Worm (Caenorhabditis elegans): Measurements from ENCODE around the gene F14H12.7.

F14H12.7 gene

ce11 chrX:4362522-4362921 lies at the start of gene F14H12.7:
Gene F14H12.7 (minus strand): TSS chrX:4362622.
- TF ChIP-seq lin-32 (GFP tag; optimal IDR thresholded peaks at IDR 0.05), result no peak
- no peak for TF ChIP-seq unc-62 (GFP tag; optimal IDR thresholded peaks at IDR 0.05)
- TF ChIP-seq blmp-1 (tag; optimal IDR thresholded peaks at IDR 0.05), result no peak
- TF ChIP-seq sptf-1 (tag; optimal IDR thresholded peaks at IDR 0.05), result no peak
- no peak for TF ChIP-seq snpc-4 (tag; optimal IDR thresholded peaks at IDR 0.05)
- TF ChIP-seq elt-3 (tag; optimal IDR thresholded peaks at IDR 0.05), result no peak
- TF ChIP-seq drap-1 (GFP tag; optimal IDR thresholded peaks at IDR 0.05), result no peak
- TF ChIP-seq nhr-12 (tag; optimal IDR thresholded peaks at IDR 0.05), result no peak
- TF ChIP-seq nhr-237 (tag; optimal IDR thresholded peaks at IDR 0.05), result no peak
- TF ChIP-seq ceh-43 (GFP tag; optimal IDR thresholded peaks at IDR 0.05), result no peak
- no peak for TF ChIP-seq flh-1 (GFP tag; optimal IDR thresholded peaks at IDR 0.05)
- TF ChIP-seq nhr-28 (tag; optimal IDR thresholded peaks at IDR 0.05), result no peak
- TF ChIP-seq nhr-2 (tag; optimal IDR thresholded peaks at IDR 0.05), result no peak
- no peak for TF ChIP-seq elt-1 (tag; optimal IDR thresholded peaks at IDR 0.05; ENCODE audit: borderline replicate concordance, insufficient read depth)
- no peak for TF ChIP-seq ham-2 (GFP tag; optimal IDR thresholded peaks at IDR 0.05)
- no peak for TF ChIP-seq sem-2 (GFP tag; optimal IDR thresholded peaks at IDR 0.05)
- TF ChIP-seq lsy-2 (tag; optimal IDR thresholded peaks at IDR 0.05), result no peak
- no peak for TF ChIP-seq zip-8 (tag; optimal IDR thresholded peaks at IDR 0.05)

- no peak for TF ChIP-seq mab-5 (tag; optimal IDR thresholded peaks at IDR 0.05)
- TF ChIP-seq ceh-39 (tag; optimal IDR thresholded peaks at IDR 0.05), result no peak
- no peak for TF ChIP-seq sptf-1 (tag; optimal IDR thresholded peaks at IDR 0.05)
- TF ChIP-seq mep-1 (tag; optimal IDR thresholded peaks at IDR 0.05), result no peak
- no peak for TF ChIP-seq flh-1 (GFP tag; optimal IDR thresholded peaks at IDR 0.05)
Measured at ce11 chrX:4410280-4410911, 48.0 kb upstream of the F14H12.7 start.

- no peak for TF ChIP-seq M03D4.4 (tag; optimal IDR thresholded peaks at IDR 0.05)
- no peak for TF ChIP-seq ham-2 (GFP tag; optimal IDR thresholded peaks at IDR 0.05)
- no peak for TF ChIP-seq nhr-12 (tag; optimal IDR thresholded peaks at IDR 0.05)
- TF ChIP-seq sem-2 (GFP tag; optimal IDR thresholded peaks at IDR 0.05), result no peak
- TF ChIP-seq sptf-1 (tag; optimal IDR thresholded peaks at IDR 0.05), result no peak
- no peak for TF ChIP-seq lsy-2 (tag; optimal IDR thresholded peaks at IDR 0.05)
- TF ChIP-seq lin-32 (GFP tag; optimal IDR thresholded peaks at IDR 0.05), result no peak
- TF ChIP-seq unc-39 (tag; optimal IDR thresholded peaks at IDR 0.05), result no peak
- TF ChIP-seq unc-120 (tag; optimal IDR thresholded peaks at IDR 0.05; ENCODE audit: poor library complexity, severe bottlenecking), result no peak
- TF ChIP-seq nhr-237 (tag; optimal IDR thresholded peaks at IDR 0.05), result no peak
- no peak for TF ChIP-seq ceh-43 (GFP tag; optimal IDR thresholded peaks at IDR 0.05)
- no peak for TF ChIP-seq blmp-1 (tag; optimal IDR thresholded peaks at IDR 0.05)
- no peak for TF ChIP-seq cnd-1 (tag; optimal IDR thresholded peaks at IDR 0.05)
- no peak for TF ChIP-seq mab-5 (tag; optimal IDR thresholded peaks at IDR 0.05)
- no peak for TF ChIP-seq zip-8 (tag; optimal IDR thresholded peaks at IDR 0.05)
- TF ChIP-seq nhr-2 (tag; optimal IDR thresholded peaks at IDR 0.05), result no peak
- TF ChIP-seq ztf-11 (tag; optimal IDR thresholded peaks at IDR 0.05), result no peak
- no peak for TF ChIP-seq ceh-39 (tag; optimal IDR thresholded peaks at IDR 0.05)
Measured at ce11 chrX:4409591-4410279, 47.3 kb upstream of the F14H12.7 start.

- TF ChIP-seq ham-2 (GFP tag; optimal IDR thresholded peaks at IDR 0.05), result no peak
- TF ChIP-seq pha-4 (tag; optimal IDR thresholded peaks at IDR 0.05), result no peak
- no peak for TF ChIP-seq tbx-8 (GFP tag; optimal IDR thresholded peaks at IDR 0.05)
- no peak for TF ChIP-seq ceh-39 (tag; optimal IDR thresholded peaks at IDR 0.05)
Measured at ce11 chrX:4408466-4408865, 46.0 kb upstream of the F14H12.7 start.

- no peak for TF ChIP-seq snpc-4 (tag; optimal IDR thresholded peaks at IDR 0.05)
- TF ChIP-seq ceh-83 (GFP tag; optimal IDR thresholded peaks at IDR 0.05), result no peak
- no peak for TF ChIP-seq ztf-11 (tag; optimal IDR thresholded peaks at IDR 0.05)
- no peak for TF ChIP-seq ceh-39 (tag; optimal IDR thresholded peaks at IDR 0.05)
- TF ChIP-seq drap-1 (GFP tag; optimal IDR thresholded peaks at IDR 0.05), result no peak
- TF ChIP-seq ham-2 (GFP tag; optimal IDR thresholded peaks at IDR 0.05), result no peak
- TF ChIP-seq mls-2 (tag; optimal IDR thresholded peaks at IDR 0.05), result no peak
- TF ChIP-seq elt-3 (tag; optimal IDR thresholded peaks at IDR 0.05), result no peak
- TF ChIP-seq pha-4 (tag; optimal IDR thresholded peaks at IDR 0.05), result no peak
- TF ChIP-seq lin-13 (tag; optimal IDR thresholded peaks at IDR 0.05), result no peak
- TF ChIP-seq unc-120 (tag; optimal IDR thresholded peaks at IDR 0.05; ENCODE audit: poor library complexity, severe bottlenecking), result no peak
- no peak for TF ChIP-seq elt-1 (tag; optimal IDR thresholded peaks at IDR 0.05; ENCODE audit: borderline replicate concordance, insufficient read depth)
- no peak for TF ChIP-seq ceh-43 (GFP tag; optimal IDR thresholded peaks at IDR 0.05)
- no peak for TF ChIP-seq nhr-12 (tag; optimal IDR thresholded peaks at IDR 0.05)
- no peak for TF ChIP-seq nhr-28 (tag; optimal IDR thresholded peaks at IDR 0.05)
- no peak for TF ChIP-seq M03D4.4 (tag; optimal IDR thresholded peaks at IDR 0.05)
- no peak for TF ChIP-seq lin-32 (GFP tag; optimal IDR thresholded peaks at IDR 0.05)
- TF ChIP-seq sem-2 (GFP tag; optimal IDR thresholded peaks at IDR 0.05), result no peak
Measured at ce11 chrX:4404717-4405116, 42.3 kb upstream of the F14H12.7 start.
